Worm (Caenorhabditis elegans) whole organism, young adult: ENCODE measurements around the gene lgc-26.

Experiments used
- B0035.1 ChIP-seq: sonication (generic microtip); optimal IDR thresholded peaks from 2 replicates; lab custom pipeline; 2016; ENCODE audit warnings: missing genetic modification characterization, mild to moderate bottlenecking, missing compliant biosample characterization, missing genotype, missing genetic modification reagents
- D2030.7 ChIP-seq: fragments of 200-800 bp; sonication (Bioruptor generic); IDR thresholded peaks from 2 replicates; pipeline ENCODE4 v1.3.6; 2022; ENCODE audit warnings: missing genetic modification reagents, missing genetic modification characterization, missing compliant biosample characterization
- F10E7.11 ChIP-seq: sonication (generic microtip); optimal IDR thresholded peaks from 2 replicates; lab custom pipeline; 2017; ENCODE audit warnings: mild to moderate bottlenecking, missing genetic modification characterization, moderate library complexity, missing compliant biosample characterization
- F22D6.2 ChIP-seq: sonication (generic microtip); optimal IDR thresholded peaks from 2 replicates; lab custom pipeline; 2016; ENCODE audit warnings: mild to moderate bottlenecking, missing genetic modification characterization, missing compliant biosample characterization
- F39B2.1 ChIP-seq: fragments of 200-800 bp; sonication (Bioruptor generic); IDR thresholded peaks from 2 replicates; pipeline ENCODE4 v1.3.6; 2022; ENCODE audit warnings: missing genetic modification reagents, missing genetic modification characterization, missing compliant biosample characterization
- K11D2.4 ChIP-seq: fragments of 200-800 bp; sonication (Bioruptor generic); IDR thresholded peaks from 2 replicates; pipeline ENCODE4 v1.3.6; 2022; ENCODE audit warnings: missing genetic modification reagents, missing genetic modification characterization, missing compliant biosample characterization
- Y53G8AR.9 ChIP-seq: fragments of 200-800 bp; sonication (Bioruptor generic); conservative IDR thresholded peaks from 2 replicates; pipeline ENCODE4 v1.3.6; 2022; ENCODE audit warnings: missing genetic modification reagents, missing genetic modification characterization, missing compliant biosample characterization
- Y95B8A.8 ChIP-seq: fragments of 200-800 bp; sonication (Bioruptor generic); IDR thresholded peaks from 2 replicates; pipeline ENCODE4 v1.3.6; 2022; ENCODE audit warnings: missing genetic modification reagents, missing genetic modification characterization, missing compliant biosample characterization
- akir-1 ChIP-seq: fragments of 200-800 bp; sonication (Bioruptor generic); optimal IDR thresholded peaks from 2 replicates; lab custom pipeline; 2018; ENCODE audit warnings: mild to moderate bottlenecking, missing genetic modification characterization, moderate library complexity, missing compliant biosample characterization
- aptf-3 ChIP-seq: fragments of 200-800 bp; sonication (Bioruptor generic); IDR thresholded peaks from 2 replicates; pipeline ENCODE4 v1.3.6; 2022; ENCODE audit warnings: missing genetic modification characterization, missing compliant biosample characterization
- attf-5 ChIP-seq: fragments of 200-800 bp; sonication (Bioruptor generic); optimal IDR thresholded peaks from 2 replicates; lab custom pipeline; 2018; ENCODE audit warnings: mild to moderate bottlenecking, missing genetic modification characterization, missing compliant biosample characterization
- ccch-3 ChIP-seq: fragments of 200-800 bp; sonication (Bioruptor generic); optimal IDR thresholded peaks from 2 replicates; lab custom pipeline; 2018; ENCODE audit warnings: mild to moderate bottlenecking, missing genetic modification characterization, missing compliant biosample characterization
- ceh-27 ChIP-seq: fragments of 200-800 bp; sonication (Bioruptor generic); optimal IDR thresholded peaks from 2 replicates; lab custom pipeline; 2018; ENCODE audit warnings: mild to moderate bottlenecking, missing genetic modification characterization, moderate library complexity, missing compliant biosample characterization
- dpl-1 ChIP-seq: fragments of 150-350 bp; optimal IDR thresholded peaks from 2 replicates; lab custom pipeline; 2014; ENCODE audit warnings: missing biosample characterization, missing genetic modification reagents, missing genetic modification characterization
- egl-44 ChIP-seq: fragments of 200-800 bp; sonication (Bioruptor generic); IDR thresholded peaks from 2 replicates; pipeline ENCODE4 v1.3.6; 2022; ENCODE audit warnings: missing genetic modification reagents, missing genetic modification characterization, missing compliant biosample characterization
- him-1 ChIP-seq: sonication (generic microtip); optimal IDR thresholded peaks from 2 replicates; lab custom pipeline; 2016; ENCODE audit warnings: missing genotype, missing genetic modification reagents, missing genetic modification characterization, missing compliant biosample characterization
- hrde-1 ChIP-seq: sonication (generic microtip); optimal IDR thresholded peaks from 2 replicates; lab custom pipeline; 2016; ENCODE audit warnings: missing genetic modification characterization, mild to moderate bottlenecking, missing compliant biosample characterization, moderate library complexity, missing genotype, missing genetic modification reagents, borderline replicate concordance
- let-526 ChIP-seq: fragments of 200-800 bp; sonication (Bioruptor generic); IDR thresholded peaks from 2 replicates; pipeline ENCODE4 v1.3.6; 2022; ENCODE audit warnings: missing genetic modification reagents, missing genetic modification characterization, missing compliant biosample characterization
- lin-40 ChIP-seq: sonication (generic microtip); optimal IDR thresholded peaks from 2 replicates; lab custom pipeline; 2016; ENCODE audit warnings: missing genetic modification characterization, mild to moderate bottlenecking, missing compliant biosample characterization, missing genotype, missing genetic modification reagents
- madf-10 ChIP-seq: sonication (generic microtip); optimal IDR thresholded peaks from 2 replicates; lab custom pipeline; 2016; ENCODE audit warnings: mild to moderate bottlenecking, missing genetic modification characterization, missing compliant biosample characterization
- mel-28 ChIP-seq: sonication (generic microtip); optimal IDR thresholded peaks from 2 replicates; lab custom pipeline; 2016; ENCODE audit warnings: borderline replicate concordance, mild to moderate bottlenecking, missing genetic modification characterization, missing compliant biosample characterization
- mes-4 ChIP-seq: sonication (generic microtip); optimal IDR thresholded peaks from 2 replicates; lab custom pipeline; 2016; ENCODE audit warnings: missing genotype, missing genetic modification characterization, missing compliant biosample characterization
- nfya-2 ChIP-seq: fragments of 200-800 bp; sonication (Bioruptor generic); IDR thresholded peaks from 2 replicates; pipeline ENCODE4 v1.3.6; 2022; ENCODE audit warnings: missing genetic modification reagents, missing genetic modification characterization, missing compliant biosample characterization
- pbrm-1 ChIP-seq: fragments of 200-800 bp; sonication (Bioruptor generic); IDR thresholded peaks from 2 replicates; pipeline ENCODE4 v1.3.6; 2022; ENCODE audit warnings: missing genetic modification reagents, missing genetic modification characterization, missing compliant biosample characterization
- rcor-1 ChIP-seq: fragments of 200-800 bp; sonication (Bioruptor generic); IDR thresholded peaks from 2 replicates; pipeline ENCODE4 v1.3.6; 2022; ENCODE audit warnings: missing genetic modification reagents, missing genetic modification characterization, missing compliant biosample characterization
- rec-8 ChIP-seq, 2 experiments: sonication (generic microtip); optimal IDR thresholded peaks; 2 replicates each; lab custom pipeline; 2016; ENCODE audit warnings: mild to moderate bottlenecking in 2 of 2, missing genetic modification characterization in 2 of 2, missing genetic modification reagents in 2 of 2, missing genotype in 2 of 2, missing biosample characterization in 1 of 2, missing compliant biosample characterization in 1 of 2, moderate library complexity in 1 of 2
- somi-1 ChIP-seq: fragments of 200-800 bp; sonication (Bioruptor generic); optimal IDR thresholded peaks from 2 replicates; lab custom pipeline; 2018; ENCODE audit warnings: mild to moderate bottlenecking, missing genetic modification characterization, missing compliant biosample characterization
- tlf-1 ChIP-seq: fragments of 200-800 bp; sonication (Bioruptor generic); optimal IDR thresholded peaks from 2 replicates; lab custom pipeline; 2018; ENCODE audit warnings: mild to moderate bottlenecking, missing genetic modification characterization, missing compliant biosample characterization
- zim-3 ChIP-seq: sonication (generic microtip); optimal IDR thresholded peaks from 2 replicates; lab custom pipeline; 2017; ENCODE audit warnings: mild to moderate bottlenecking, missing genetic modification characterization, moderate library complexity, missing compliant biosample characterization
- ztf-18 ChIP-seq: sonication (generic microtip); optimal IDR thresholded peaks from 2 replicates; lab custom pipeline; 2016; ENCODE audit warnings: missing genotype, mild to moderate bottlenecking, missing genetic modification characterization, missing compliant biosample characterization
- ztf-22 ChIP-seq: fragments of 200-800 bp; sonication (Bioruptor generic); optimal IDR thresholded peaks from 2 replicates; lab custom pipeline; 2018; ENCODE audit warnings: mild to moderate bottlenecking, missing genetic modification characterization, moderate library complexity, missing compliant biosample characterization
- ztf-25 ChIP-seq: fragments of 200-800 bp; sonication (Bioruptor generic); IDR thresholded peaks from 2 replicates; pipeline ENCODE4 v1.3.6; 2022; ENCODE audit warnings: missing genetic modification reagents, missing genetic modification characterization, missing compliant biosample characterization
- ztf-26 ChIP-seq: sonication (generic microtip); optimal IDR thresholded peaks from 2 replicates; lab custom pipeline; 2017; ENCODE audit warnings: missing genetic modification characterization, missing compliant biosample characterization
- ztf-6 ChIP-seq: fragments of 200-800 bp; sonication (Bioruptor generic); IDR thresholded peaks from 2 replicates; pipeline ENCODE4 v1.3.6; 2022; ENCODE audit warnings: missing genetic modification reagents, missing genetic modification characterization, missing compliant biosample characterization

Gene lgc-26

DNA sequence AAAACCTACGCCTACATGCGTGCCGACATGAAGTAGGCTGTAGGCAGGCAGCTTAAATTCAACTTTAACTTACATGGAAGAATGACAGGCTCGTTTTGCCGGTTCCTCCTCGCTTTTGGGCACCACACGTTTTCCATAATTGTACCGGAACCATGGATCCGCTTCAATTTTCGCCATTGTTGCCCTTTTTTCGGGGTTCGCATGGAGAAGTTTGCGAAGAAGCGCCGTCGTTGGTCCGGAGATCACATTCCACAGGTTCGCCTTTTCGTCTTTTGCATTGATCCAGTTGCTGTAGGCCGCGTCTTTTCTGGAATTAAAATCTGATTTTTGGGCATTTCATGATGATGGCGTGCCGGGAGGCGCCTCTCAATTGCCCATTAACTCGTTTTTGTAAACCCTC lies 31.1 kb upstream of the lgc-26 start:
- TF ChIP-seq attf-5 (GFP tag; lab: Kevin White, UChicago) (no peak), akir-1 (GFP tag; lab: Kevin White, UChicago) (no peak), ztf-25 (GFP tag; lab: Robert Waterston, UW) (no peak)

DNA sequence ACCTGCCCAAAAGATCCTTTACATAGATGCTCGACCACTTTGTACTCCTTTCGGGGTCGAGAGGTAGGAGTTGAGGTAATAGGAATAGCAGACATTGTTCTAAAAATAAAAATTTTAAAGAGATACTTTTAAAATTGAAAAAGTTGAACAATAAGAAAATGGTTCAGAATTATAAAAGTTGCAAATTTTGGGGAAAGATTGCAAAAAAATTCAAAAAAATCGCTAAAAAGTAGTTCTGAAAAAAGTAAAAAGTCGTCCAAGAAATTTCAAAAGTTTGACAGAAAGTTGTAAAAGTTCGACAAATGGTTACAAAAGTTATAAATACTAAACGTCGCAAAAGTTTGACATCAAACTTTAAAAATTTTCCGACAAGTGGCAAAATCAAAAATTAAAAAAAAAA lies 30.0 kb upstream of the lgc-26 start, which contains the start of gene R02C2.1:
TSS of gene R02C2.1 (minus strand) at position 101 of the 400 bp plus-strand sequence.
- TF ChIP-seq pbrm-1 (GFP tag; lab: Robert Waterston, UW) (no peak), ceh-27 (no peak), Y53G8AR.9 (GFP tag; lab: Robert Waterston, UW) (no peak), F39B2.1 (GFP tag; lab: Robert Waterston, UW) (no peak), lin-40 (no peak), mes-4 (tag; lab: Kevin White, UChicago) (no peak), ccch-3 (GFP tag; lab: Kevin White, UChicago) (no peak), attf-5 (GFP tag; lab: Kevin White, UChicago) (no peak), B0035.1 (tag; lab: Kevin White, UChicago) (no peak), ztf-22 (GFP tag; lab: Kevin White, UChicago) (no peak), Y95B8A.8 (no peak), hrde-1 (tag; lab: Kevin White, UChicago) (no peak), F22D6.2 (no peak), rcor-1 (GFP tag; lab: Robert Waterston, UW) (no peak)
- TF ChIP-seq, all 124 proteins: peak for 0

DNA sequence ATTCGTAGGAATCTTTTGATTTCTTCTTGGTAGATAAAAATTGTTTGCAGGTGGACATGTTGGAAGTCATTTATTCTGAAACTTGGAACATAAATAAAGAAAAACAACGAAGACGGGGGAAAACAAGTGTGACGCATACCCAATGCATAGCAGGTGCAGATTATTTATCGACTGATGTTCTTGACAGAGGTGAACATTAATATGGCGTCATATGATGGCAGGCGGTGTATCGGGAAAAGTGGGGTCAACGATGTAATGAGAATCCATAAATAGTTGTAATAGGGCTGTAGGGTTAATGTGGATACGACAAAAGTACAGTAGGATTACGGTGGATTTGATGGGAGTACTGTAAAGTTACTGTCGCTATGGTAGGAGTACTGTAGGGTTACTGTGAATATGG lies 27.8 kb upstream of the lgc-26 start, which contains the start of gene txt-2:
TSS of gene txt-2 (minus strand) at position 214 of the 400 bp plus-strand sequence.
- TF ChIP-seq dpl-1 (GFP tag; lab: Kevin White, UChicago) = no peak
- no peak for TF ChIP-seq nfya-2 (GFP tag; lab: Robert Waterston, UW)
- no peak for TF ChIP-seq mel-28
- no peak for TF ChIP-seq B0035.1 (tag; lab: Kevin White, UChicago)
- no peak for TF ChIP-seq ztf-18
- no peak for TF ChIP-seq egl-44
- TF ChIP-seq him-1 (tag; lab: Kevin White, UChicago) = no peak
- TF ChIP-seq let-526 (GFP tag; lab: Robert Waterston, UW) = no peak
- no peak for TF ChIP-seq mes-4 (tag; lab: Kevin White, UChicago)
- TF ChIP-seq somi-1 (GFP tag; lab: Kevin White, UChicago) = no peak
- no peak for TF ChIP-seq ceh-27
- TF ChIP-seq ztf-25 (GFP tag; lab: Robert Waterston, UW) = no peak
- TF ChIP-seq madf-10 = no peak
- no peak for TF ChIP-seq F10E7.11 (tag; lab: Kevin White, UChicago)
- no peak for TF ChIP-seq tlf-1 (GFP tag; lab: Kevin White, UChicago)
- TF ChIP-seq ztf-6 (GFP tag; lab: Robert Waterston, UW) = no peak
- TF ChIP-seq zim-3 (tag; lab: Kevin White, UChicago) = no peak
- TF ChIP-seq ztf-26 (tag; lab: Kevin White, UChicago) = no peak

- TF ChIP-seq F10E7.11 (tag; lab: Kevin White, UChicago) = no peak
- TF ChIP-seq K11D2.4 (GFP tag; lab: Robert Waterston, UW) = no peak
- TF ChIP-seq aptf-3 (GFP tag; lab: Robert Waterston, UW) = no peak
- TF ChIP-seq rec-8 (tag; optimal IDR thresholded peaks at IDR 0.05; lab: Kevin White, UChicago) = no peak
- TF ChIP-seq D2030.7 (GFP tag; lab: Robert Waterston, UW) = no peak
Measured at ce11 chrV:242518-242917, 25.6 kb upstream of the lgc-26 start, which contains the start of gene R02C2.7. TSS of gene R02C2.7 (minus strand) at chrV:242618.
